Worm (Caenorhabditis elegans) whole organism, L4/young adult: Measurements from ENCODE around the gene str-141.

Experiments
- W03F9.2 ChIP-seq: fragments of 150-350 bp; optimal IDR thresholded peaks from 2 replicates; lab custom pipeline; 2014; ENCODE audit warnings: missing biosample characterization, missing genetic modification characterization
- dao-5 ChIP-seq: sonication (generic microtip); optimal IDR thresholded peaks from 2 replicates; lab custom pipeline; 2016; ENCODE audit warnings: missing genotype, missing genetic modification characterization, moderate library complexity, missing compliant biosample characterization
- him-1 ChIP-seq: sonication (generic microtip); optimal IDR thresholded peaks from 2 replicates; lab custom pipeline; 2016; ENCODE audit warnings: missing genotype, missing genetic modification reagents, missing genetic modification characterization, missing compliant biosample characterization

DNA sequence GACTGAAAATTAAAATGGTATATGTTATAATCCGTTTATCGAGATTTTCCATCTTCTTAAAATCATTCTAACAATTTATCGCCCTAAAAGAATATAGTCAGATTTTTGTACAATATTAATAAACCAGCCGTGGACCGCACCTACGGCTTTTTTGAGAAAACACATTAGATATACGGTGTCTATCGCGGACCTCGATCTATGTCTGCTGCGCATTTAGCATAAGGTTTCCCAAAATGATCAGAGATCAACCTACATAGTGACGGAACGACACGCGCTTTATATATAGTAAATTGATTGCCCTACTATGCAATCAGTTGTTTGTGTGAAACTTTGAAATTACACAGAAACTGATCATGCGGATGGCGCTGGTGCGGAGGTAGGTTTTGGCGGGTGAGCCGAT, 30.9 kb downstream of the str-141 start:
- no peak for TF ChIP-seq him-1
- TF ChIP-seq W03F9.2 (tag; lab: Kevin White, UChicago) = no peak
- TF ChIP-seq dao-5 = no peak
